Worm (Caenorhabditis elegans) whole organism, late embryonic: ENCODE measurements around the gene C45G9.14.
A peak's percentile ranks its signal among the peaks of the same experiment; 100 is the strongest.

Experiments
- C38D4.7 ChIP-seq: fragments of 200-800 bp; sonication (Bioruptor generic); optimal IDR thresholded peaks from 2 replicates; lab custom pipeline; 2018; ENCODE audit warnings: mild to moderate bottlenecking, missing genetic modification characterization, moderate library complexity, missing compliant biosample characterization
- K09A11.1 ChIP-seq: sonication (generic microtip); optimal IDR thresholded peaks from 2 replicates; lab custom pipeline; 2017; ENCODE audit warnings: antibody characterized with exemption, mild to moderate bottlenecking, missing genetic modification characterization, missing compliant biosample characterization; ENCODE audit not compliant: insufficient read depth
- T23F11.4 ChIP-seq: fragments of 200-800 bp; sonication (Bioruptor generic); optimal IDR thresholded peaks from 2 replicates; lab custom pipeline; 2018; ENCODE audit warnings: mild to moderate bottlenecking, missing genetic modification characterization, missing compliant biosample characterization
- ceh-18 ChIP-seq: sonication (generic microtip); optimal IDR thresholded peaks from 2 replicates; lab custom pipeline; 2016; ENCODE audit warnings: missing genetic modification characterization, missing compliant biosample characterization
- ceh-19 ChIP-seq: fragments of 200-800 bp; sonication (Bioruptor generic); optimal IDR thresholded peaks from 2 replicates; lab custom pipeline; 2018; ENCODE audit warnings: mild to moderate bottlenecking, missing genetic modification characterization, missing compliant biosample characterization
- ceh-2 ChIP-seq: sonication (generic microtip); optimal IDR thresholded peaks from 2 replicates; lab custom pipeline; 2016; ENCODE audit warnings: missing genotype, missing genetic modification characterization, missing compliant biosample characterization
- ceh-24 ChIP-seq: sonication (generic microtip); optimal IDR thresholded peaks from 2 replicates; lab custom pipeline; 2016; ENCODE audit warnings: mild to moderate bottlenecking, missing genetic modification characterization, missing compliant biosample characterization
- ceh-30 ChIP-seq: fragments of 150-350 bp; optimal IDR thresholded peaks from 2 replicates; lab custom pipeline; 2014; ENCODE audit warnings: missing biosample characterization, missing genetic modification characterization
- ceh-31 ChIP-seq: sonication (generic microtip); optimal IDR thresholded peaks from 2 replicates; lab custom pipeline; 2016; ENCODE audit warnings: missing genetic modification characterization, missing compliant biosample characterization
- ceh-34 ChIP-seq: sonication (generic microtip); optimal IDR thresholded peaks from 2 replicates; lab custom pipeline; 2016; ENCODE audit warnings: mild to moderate bottlenecking, missing genetic modification characterization, missing compliant biosample characterization
- ceh-45 ChIP-seq: fragments of 200-800 bp; sonication (Bioruptor generic); IDR thresholded peaks from 2 replicates; pipeline ENCODE4 v1.3.6; 2022; ENCODE audit warnings: missing genetic modification reagents, missing genetic modification characterization, missing compliant biosample characterization
- ceh-48 ChIP-seq: sonication (generic microtip); optimal IDR thresholded peaks from 2 replicates; lab custom pipeline; 2016; ENCODE audit warnings: missing genetic modification characterization, inconsistent platforms, missing compliant biosample characterization
- ceh-9 ChIP-seq: sonication (generic microtip); optimal IDR thresholded peaks from 2 replicates; lab custom pipeline; 2016; ENCODE audit warnings: mild to moderate bottlenecking, missing genetic modification characterization, inconsistent platforms, missing compliant biosample characterization
- che-1 ChIP-seq: sonication (generic microtip); optimal IDR thresholded peaks from 2 replicates; lab custom pipeline; 2016; ENCODE audit warnings: mild to moderate bottlenecking, missing genetic modification characterization, missing compliant biosample characterization
- elt-4 ChIP-seq: sonication (generic microtip); optimal IDR thresholded peaks from 2 replicates; lab custom pipeline; 2016; ENCODE audit warnings: missing genetic modification characterization, missing compliant biosample characterization
- ets-4 ChIP-seq: sonication (generic microtip); optimal IDR thresholded peaks from 2 replicates; lab custom pipeline; 2016; ENCODE audit warnings: missing genetic modification characterization, missing compliant biosample characterization
- fkh-10 ChIP-seq: fragments of 150-350 bp; optimal IDR thresholded peaks from 2 replicates; lab custom pipeline; 2014; ENCODE audit warnings: missing biosample characterization, missing genetic modification reagents, missing genetic modification characterization
- hlh-13 ChIP-seq: fragments of 200-800 bp; sonication (Bioruptor generic); optimal IDR thresholded peaks from 2 replicates; lab custom pipeline; 2018; ENCODE audit warnings: mild to moderate bottlenecking, missing genetic modification characterization, missing compliant biosample characterization
- hlh-30 ChIP-seq: sonication (generic microtip); optimal IDR thresholded peaks from 2 replicates; lab custom pipeline; 2017; ENCODE audit warnings: antibody characterized with exemption, missing genetic modification characterization, missing compliant biosample characterization; ENCODE audit not compliant: insufficient read depth
- hlh-8 ChIP-seq: sonication (generic microtip); optimal IDR thresholded peaks from 2 replicates; lab custom pipeline; 2016; ENCODE audit warnings: missing genotype, missing genetic modification characterization, missing compliant biosample characterization
- lin-11 ChIP-seq: fragments of 200-800 bp; sonication (Bioruptor generic); optimal IDR thresholded peaks from 2 replicates; lab custom pipeline; 2018; ENCODE audit warnings: mild to moderate bottlenecking, missing genetic modification characterization, missing compliant biosample characterization
- madf-2 ChIP-seq: sonication (generic microtip); optimal IDR thresholded peaks from 2 replicates; lab custom pipeline; 2017; ENCODE audit warnings: missing genetic modification characterization, missing compliant biosample characterization
- nhr-232 ChIP-seq: sonication (generic microtip); optimal IDR thresholded peaks from 2 replicates; lab custom pipeline; 2016; ENCODE audit warnings: missing genetic modification characterization, missing compliant biosample characterization
- npax-4 ChIP-seq: sonication (generic microtip); optimal IDR thresholded peaks from 2 replicates; lab custom pipeline; 2016; ENCODE audit warnings: missing genetic modification characterization, missing compliant biosample characterization
- pat-9 ChIP-seq: fragments of 200-800 bp; sonication (Bioruptor generic); optimal IDR thresholded peaks from 2 replicates; lab custom pipeline; 2018; ENCODE audit warnings: mild to moderate bottlenecking, missing genetic modification characterization, moderate library complexity, missing compliant biosample characterization
- pha-2 ChIP-seq: sonication (generic microtip); optimal IDR thresholded peaks from 2 replicates; lab custom pipeline; 2017; ENCODE audit warnings: mild to moderate bottlenecking, missing genetic modification characterization, missing compliant biosample characterization
- pqm-1 ChIP-seq: sonication (generic microtip); optimal IDR thresholded peaks from 2 replicates; lab custom pipeline; 2016; ENCODE audit warnings: missing genetic modification characterization, missing compliant biosample characterization
- pros-1 ChIP-seq: fragments of 150-350 bp; optimal IDR thresholded peaks from 2 replicates; lab custom pipeline; 2014; ENCODE audit warnings: missing biosample characterization, missing genetic modification reagents, missing genetic modification characterization
- rnt-1 ChIP-seq: sonication (generic microtip); optimal IDR thresholded peaks from 2 replicates; lab custom pipeline; 2016; ENCODE audit warnings: missing genetic modification characterization, missing compliant biosample characterization
- sdc-2 ChIP-seq: sonication (generic microtip); optimal IDR thresholded peaks from 2 replicates; lab custom pipeline; 2016; ENCODE audit warnings: missing genotype, missing genetic modification characterization, missing compliant biosample characterization
- sox-2 ChIP-seq: fragments of 200-800 bp; sonication (Bioruptor generic); IDR thresholded peaks from 2 replicates; pipeline ENCODE4 v1.3.6; 2022; ENCODE audit warnings: missing genetic modification reagents, missing genetic modification characterization, missing compliant biosample characterization
- sox-4 ChIP-seq: sonication (generic microtip); optimal IDR thresholded peaks from 2 replicates; lab custom pipeline; 2017; ENCODE audit warnings: mild to moderate bottlenecking, missing genetic modification characterization, inconsistent platforms, missing compliant biosample characterization
- tbx-2 ChIP-seq: sonication (generic microtip); optimal IDR thresholded peaks from 2 replicates; lab custom pipeline; 2016; ENCODE audit warnings: missing genetic modification characterization, missing compliant biosample characterization
- tbx-7 ChIP-seq: sonication (generic microtip); optimal IDR thresholded peaks from 2 replicates; lab custom pipeline; 2016; ENCODE audit warnings: missing genotype, missing genetic modification characterization, missing compliant biosample characterization
- ttx-3 ChIP-seq: sonication (generic microtip); optimal IDR thresholded peaks from 2 replicates; lab custom pipeline; 2016; ENCODE audit warnings: missing genetic modification reagents, missing genetic modification characterization, missing compliant biosample characterization
- unc-3 ChIP-seq, 2 experiments: fragments of 200-800 bp in 1 of 2; sonication (Bioruptor generic) in 1 of 2; sonication (generic microtip) in 1 of 2; conservative IDR thresholded peaks in 1 of 2; optimal IDR thresholded peaks in 1 of 2; 2 replicates each; pipeline versions ENCODE4 v1.3.6 to Lab custom; 2016 to 2022; ENCODE audit warnings: missing compliant biosample characterization in 2 of 2, missing genetic modification characterization in 2 of 2, missing genetic modification reagents in 1 of 2
- unc-86 ChIP-seq: sonication (generic microtip); optimal IDR thresholded peaks from 2 replicates; lab custom pipeline; 2016; ENCODE audit warnings: missing genetic modification characterization, missing compliant biosample characterization
- ztf-16 ChIP-seq: sonication (generic microtip); optimal IDR thresholded peaks from 2 replicates; lab custom pipeline; 2017; ENCODE audit warnings: missing genetic modification characterization, missing compliant biosample characterization

Gene C45G9.14

ce11 chrIII:5080700-5081572 lies 36.1 kb downstream of the C45G9.14 start (continued):
- TF ChIP-seq T23F11.4 (GFP tag; lab: Kevin White, UChicago) = peak; percentile 28
- peak; percentile 47 for TF ChIP-seq hlh-13 (GFP tag; lab: Kevin White, UChicago)
- TF ChIP-seq ceh-45 (GFP tag; lab: Robert Waterston, UW) = peak; percentile 71
- TF ChIP-seq fkh-10 (GFP tag; lab: Kevin White, UChicago) = no peak
- TF ChIP-seq pros-1 (tag; lab: Kevin White, UChicago) = no peak
- peak; percentile 49 for TF ChIP-seq lin-11 (tag; lab: Kevin White, UChicago)
- peak; percentile 44 for TF ChIP-seq pat-9 (tag; lab: Kevin White, UChicago)
- peak; percentile 66 for TF ChIP-seq pha-2 (tag; lab: Kevin White, UChicago)
- peak; percentile 73 for TF ChIP-seq C38D4.7 (GFP tag; lab: Kevin White, UChicago)
- peak; percentile 4 for TF ChIP-seq pqm-1
- no peak for TF ChIP-seq ceh-48 (tag; lab: Kevin White, UChicago)
- TF ChIP-seq elt-4 = no peak
- TF ChIP-seq ceh-18 (tag; lab: Kevin White, UChicago) = peak; percentile 38
- TF ChIP-seq tbx-2 = peak; percentile 68
- peak; percentile 60 for TF ChIP-seq ceh-2 (tag; lab: Kevin White, UChicago)
- peak; percentile 44 for TF ChIP-seq ceh-34
- peak; percentile 67 for TF ChIP-seq che-1 (tag; lab: Kevin White, UChicago)
- peak; percentile 57 for TF ChIP-seq unc-86 (tag; lab: Kevin White, UChicago)
- peak; percentile 26 for TF ChIP-seq tbx-7 (tag; lab: Kevin White, UChicago)
- TF ChIP-seq ceh-19 (GFP tag; lab: Kevin White, UChicago) = peak; percentile 73
- peak; percentile 57 for TF ChIP-seq nhr-232 (tag; lab: Kevin White, UChicago)
- no peak for TF ChIP-seq hlh-30 (tag; lab: Kevin White, UChicago)
- 0 out of 2 replicates have a peak, but pooled peaks have one; percentile 52 for TF ChIP-seq unc-3 (GFP tag; conservative IDR thresholded peaks at IDR 0.05; lab: Robert Waterston, UW)
- peak; percentile 25 for TF ChIP-seq unc-3 (tag; optimal IDR thresholded peaks at IDR 0.05; lab: Kevin White, UChicago)
- peak; percentile 46 for TF ChIP-seq sdc-2 (tag; lab: Kevin White, UChicago)
- TF ChIP-seq ceh-24 = peak; percentile 54
- TF ChIP-seq ceh-30 (tag; lab: Kevin White, UChicago) = no peak

- TF ChIP-seq hlh-8 (tag; lab: Kevin White, UChicago) = no peak
- no peak for TF ChIP-seq ceh-31 (tag; lab: Kevin White, UChicago)
- TF ChIP-seq madf-2 (tag; lab: Kevin White, UChicago) = no peak
- no peak for TF ChIP-seq ceh-48 (tag; lab: Kevin White, UChicago)
- TF ChIP-seq ztf-16 (tag; lab: Kevin White, UChicago) = no peak
- TF ChIP-seq ceh-2 (tag; lab: Kevin White, UChicago) = no peak
- no peak for TF ChIP-seq che-1 (tag; lab: Kevin White, UChicago)
- no peak for TF ChIP-seq sox-2 (GFP tag; lab: Robert Waterston, UW)
- no peak for TF ChIP-seq ceh-9
- TF ChIP-seq sox-4 (tag; lab: Kevin White, UChicago) = no peak
- TF ChIP-seq sdc-2 (tag; lab: Kevin White, UChicago) = no peak
- no peak for TF ChIP-seq rnt-1 (tag; lab: Kevin White, UChicago)
- TF ChIP-seq, all 69 proteins: peak for 0
These were observed 36.7 kb downstream of the C45G9.14 start, which contains the start of gene cox-6A for ce11 chrIII:5081573-5081823. cox-6A (plus strand) TSS chrIII:5081724.

DNA sequence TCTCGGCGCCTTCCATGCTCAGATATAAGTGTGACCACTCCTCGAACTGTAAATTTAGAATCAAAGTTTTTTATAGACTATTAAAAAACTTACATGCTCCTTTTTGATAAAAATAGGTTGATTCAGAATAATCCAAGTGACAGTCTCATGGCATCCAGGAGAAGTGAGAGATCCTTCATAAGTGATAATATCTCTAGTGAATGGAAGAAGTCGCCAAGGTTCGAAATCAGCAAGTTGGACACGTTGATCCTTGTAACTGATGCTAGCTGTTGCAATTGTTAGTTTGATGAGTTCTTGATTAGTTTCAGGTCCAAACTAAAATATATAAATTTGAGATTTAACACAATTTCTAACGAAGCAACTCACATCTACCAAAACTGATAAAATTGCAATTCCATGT lies 38.5 kb downstream of the C45G9.14 start:
- no peak for TF ChIP-seq madf-2 (tag; lab: Kevin White, UChicago)
- no peak for TF ChIP-seq ceh-2 (tag; lab: Kevin White, UChicago)
- TF ChIP-seq ttx-3 (tag; lab: Kevin White, UChicago) = no peak
- no peak for TF ChIP-seq npax-4 (tag; lab: Kevin White, UChicago)
- no peak for TF ChIP-seq K09A11.1
- TF ChIP-seq ets-4 (tag; lab: Kevin White, UChicago) = no peak
